Fruit fly (Drosophila melanogaster) whole organism, prepupa: ENCODE results near the gene sina.

ENCODE experiments used
- Blimp-1 ChIP-seq: fragments of 200-800 bp; sonication (Bioruptor generic); optimal IDR thresholded peaks from 3 replicates; lab custom pipeline; 2017; ENCODE audit warnings: missing biosample characterization, missing genetic modification characterization, mild to moderate bottlenecking, moderate library complexity, missing genetic modification reagents
- CG10669 ChIP-seq: fragments of 200-800 bp; sonication (Bioruptor generic); optimal IDR thresholded peaks from 3 replicates; lab custom pipeline; 2018; ENCODE audit warnings: missing biosample characterization, mild to moderate bottlenecking, missing genetic modification characterization, moderate library complexity
- CG11762 ChIP-seq: fragments of 200-800 bp; sonication (Bioruptor generic); optimal IDR thresholded peaks from 3 replicates; lab custom pipeline; 2016; ENCODE audit warnings: missing biosample characterization, missing genetic modification characterization; ENCODE audit not compliant: insufficient read depth
- CG11902 ChIP-seq: fragments of 200-800 bp; sonication (Bioruptor generic); optimal IDR thresholded peaks from 3 replicates; lab custom pipeline; 2016; ENCODE audit warnings: missing biosample characterization, missing genetic modification characterization
- CG1621 ChIP-seq: fragments of 200-800 bp; sonication (Bioruptor generic); optimal IDR thresholded peaks from 3 replicates; lab custom pipeline; 2018; ENCODE audit warnings: missing biosample characterization, mild to moderate bottlenecking, missing genetic modification characterization
- CG16779 ChIP-seq: fragments of 200-800 bp; sonication (Bioruptor generic); optimal IDR thresholded peaks from 3 replicates; lab custom pipeline; 2017; ENCODE audit warnings: missing biosample characterization, mild to moderate bottlenecking, missing genetic modification characterization
- CG3032 ChIP-seq: fragments of 200-800 bp; optimal IDR thresholded peaks from 2 replicates; lab custom pipeline; 2019; ENCODE audit warnings: missing biosample characterization, mild to moderate bottlenecking, missing genetic modification characterization, moderate library complexity
- CG31627 ChIP-seq: fragments of 200-800 bp; sonication (Bioruptor generic); optimal IDR thresholded peaks from 3 replicates; lab custom pipeline; 2016; ENCODE audit warnings: missing biosample characterization, missing genetic modification characterization
- CG32006 ChIP-seq: fragments of 200-800 bp; sonication (Bioruptor generic); optimal IDR thresholded peaks from 3 replicates; lab custom pipeline; 2017; ENCODE audit warnings: missing biosample characterization, mild to moderate bottlenecking, missing genetic modification characterization
- CG34406 ChIP-seq: fragments of 200-800 bp; sonication (Bioruptor generic); optimal IDR thresholded peaks from 3 replicates; lab custom pipeline; 2016; ENCODE audit warnings: missing biosample characterization, missing genetic modification characterization
- CG3919 ChIP-seq: fragments of 200-800 bp; sonication (Bioruptor generic); optimal IDR thresholded peaks from 3 replicates; lab custom pipeline; 2016; ENCODE audit warnings: missing biosample characterization, missing genetic modification characterization
- CG4318 ChIP-seq: fragments of 200-800 bp; sonication (Bioruptor generic); optimal IDR thresholded peaks from 3 replicates; lab custom pipeline; 2017; ENCODE audit warnings: missing biosample characterization, mild to moderate bottlenecking, missing genetic modification characterization
- CG6163 ChIP-seq: fragments of 200-800 bp; sonication (Bioruptor generic); IDR thresholded peaks from 3 replicates; pipeline ENCODE4 v1.3.6; 2022; ENCODE audit warnings: missing biosample characterization, missing genetic modification characterization
- CG6276 ChIP-seq: fragments of 200-800 bp; sonication (Bioruptor generic); optimal IDR thresholded peaks from 2 replicates; lab custom pipeline; 2017; ENCODE audit warnings: missing biosample characterization, mild to moderate bottlenecking, missing genetic modification characterization
- CG6808 ChIP-seq: fragments of 200-800 bp; sonication (Bioruptor generic); optimal IDR thresholded peaks from 3 replicates; lab custom pipeline; 2017; ENCODE audit warnings: missing biosample characterization, missing genetic modification characterization, mild to moderate bottlenecking, moderate library complexity, missing genetic modification reagents
- CG8119 ChIP-seq: fragments of 200-800 bp; sonication (Bioruptor generic); IDR thresholded peaks from 3 replicates; pipeline ENCODE4 v1.3.6; 2022; ENCODE audit warnings: missing biosample characterization, missing genetic modification characterization
- CG8319 ChIP-seq: fragments of 200-800 bp; sonication (Bioruptor generic); optimal IDR thresholded peaks from 3 replicates; lab custom pipeline; 2016; ENCODE audit warnings: missing biosample characterization, missing genetic modification characterization
- CG8632 ChIP-seq: fragments of 200-800 bp; sonication (Bioruptor generic); optimal IDR thresholded peaks from 3 replicates; lab custom pipeline; 2016; ENCODE audit warnings: missing biosample characterization, missing genetic modification characterization
- Eip75B ChIP-seq: fragments of 200-800 bp; sonication (Bioruptor generic); optimal IDR thresholded peaks from 3 replicates; lab custom pipeline; 2016; ENCODE audit warnings: missing biosample characterization, missing genetic modification characterization
- Eip93F ChIP-seq: fragments of 200-800 bp; sonication (Bioruptor generic); optimal IDR thresholded peaks from 2 replicates; lab custom pipeline; 2016; ENCODE audit warnings: missing biosample characterization, mild to moderate bottlenecking, missing genetic modification characterization
- Ets96B ChIP-seq: fragments of 200-800 bp; optimal IDR thresholded peaks from 2 replicates; lab custom pipeline; 2019; ENCODE audit warnings: missing biosample characterization, mild to moderate bottlenecking, missing genetic modification characterization, moderate library complexity
- Hr38 ChIP-seq: sonication (Bioruptor generic); optimal IDR thresholded peaks from 2 replicates; lab custom pipeline; 2016; ENCODE audit warnings: missing biosample characterization, missing genetic modification characterization
- Hr4 ChIP-seq: fragments of 200-800 bp; sonication (Bioruptor generic); optimal IDR thresholded peaks from 3 replicates; lab custom pipeline; 2016; ENCODE audit warnings: missing biosample characterization, missing genetic modification characterization
- Lpt ChIP-seq: fragments of 200-800 bp; sonication (Bioruptor generic); optimal IDR thresholded peaks from 3 replicates; lab custom pipeline; 2016; ENCODE audit warnings: missing biosample characterization, missing genetic modification characterization
- OdsH ChIP-seq: fragments of 200-800 bp; sonication (Bioruptor generic); optimal IDR thresholded peaks from 3 replicates; lab custom pipeline; 2016; ENCODE audit warnings: missing biosample characterization, missing genetic modification characterization
- Smox ChIP-seq: fragments of 200-800 bp; sonication (Bioruptor generic); optimal IDR thresholded peaks from 3 replicates; lab custom pipeline; 2016; ENCODE audit warnings: missing biosample characterization, missing genetic modification characterization
- Sox14 ChIP-seq: fragments of 200-800 bp; sonication (Bioruptor generic); optimal IDR thresholded peaks from 3 replicates; lab custom pipeline; 2016; ENCODE audit warnings: missing biosample characterization, missing genetic modification characterization
- Sox15 ChIP-seq: fragments of 200-800 bp; sonication (Bioruptor generic); optimal IDR thresholded peaks from 3 replicates; lab custom pipeline; 2016; ENCODE audit warnings: missing biosample characterization, missing genetic modification characterization
- achi ChIP-seq: fragments of 200-800 bp; sonication (Bioruptor generic); optimal IDR thresholded peaks from 3 replicates; lab custom pipeline; 2016; ENCODE audit warnings: missing biosample characterization, missing genetic modification characterization
- acj6 ChIP-seq: fragments of 200-800 bp; sonication (Bioruptor generic); optimal IDR thresholded peaks from 3 replicates; lab custom pipeline; 2016; ENCODE audit warnings: missing biosample characterization, missing genetic modification characterization
- cyc ChIP-seq: fragments of 200-800 bp; sonication (Bioruptor generic); optimal IDR thresholded peaks from 3 replicates; lab custom pipeline; 2016; ENCODE audit warnings: missing biosample characterization, missing genetic modification characterization
- dac ChIP-seq: fragments of 200-800 bp; sonication (Bioruptor generic); optimal IDR thresholded peaks from 2 replicates; lab custom pipeline; 2017; ENCODE audit warnings: missing biosample characterization, mild to moderate bottlenecking, missing genetic modification characterization
- dsx ChIP-seq: fragments of 200-800 bp; optimal IDR thresholded peaks from 3 replicates; lab custom pipeline; 2019; ENCODE audit warnings: missing biosample characterization, mild to moderate bottlenecking, missing genetic modification characterization, moderate library complexity; ENCODE audit not compliant: poor library complexity, severe bottlenecking
- esn ChIP-seq: fragments of 200-800 bp; sonication (Bioruptor generic); optimal IDR thresholded peaks from 2 replicates; lab custom pipeline; 2016; ENCODE audit warnings: missing biosample characterization, mild to moderate bottlenecking, missing genetic modification characterization, moderate library complexity
- fd59A ChIP-seq: fragments of 200-800 bp; sonication (Bioruptor generic); optimal IDR thresholded peaks from 2 replicates; lab custom pipeline; 2017; ENCODE audit warnings: missing biosample characterization, mild to moderate bottlenecking, missing genetic modification characterization, missing genetic modification reagents
- fd85E ChIP-seq: fragments of 200-800 bp; sonication (Bioruptor generic); optimal IDR thresholded peaks from 3 replicates; lab custom pipeline; 2016; ENCODE audit warnings: missing biosample characterization, missing genetic modification characterization
- fkh ChIP-seq: fragments of 200-800 bp; sonication (Bioruptor generic); optimal IDR thresholded peaks from 3 replicates; lab custom pipeline; 2017; ENCODE audit warnings: missing biosample characterization, mild to moderate bottlenecking, missing genetic modification characterization, moderate library complexity
- lz ChIP-seq: fragments of 200-800 bp; sonication (Bioruptor generic); optimal IDR thresholded peaks from 3 replicates; lab custom pipeline; 2016; ENCODE audit warnings: missing biosample characterization, missing genetic modification characterization
- pdm3 ChIP-seq: fragments of 200-800 bp; sonication (Bioruptor generic); optimal IDR thresholded peaks from 3 replicates; lab custom pipeline; 2016; ENCODE audit warnings: missing biosample characterization, missing genetic modification characterization
- salr ChIP-seq, 2 experiments: fragments of 200-800 bp; sonication (Bioruptor generic); optimal IDR thresholded peaks; 3 replicates each; lab custom pipeline; 2016 to 2018; ENCODE audit warnings: missing biosample characterization in 2 of 2, missing genetic modification characterization in 2 of 2, mild to moderate bottlenecking in 1 of 2
- spab ChIP-seq: fragments of 200-800 bp; sonication (Bioruptor generic); optimal IDR thresholded peaks from 2 replicates; lab custom pipeline; 2017; ENCODE audit warnings: missing biosample characterization, mild to moderate bottlenecking, missing genetic modification characterization, missing genetic modification reagents
- ss ChIP-seq, 2 experiments: fragments of 200-800 bp; sonication (Bioruptor generic); optimal IDR thresholded peaks; 2 replicates in 1 of 2; 3 replicates in 1 of 2; lab custom pipeline; 2017 to 2018; ENCODE audit warnings: mild to moderate bottlenecking in 2 of 2, missing biosample characterization in 2 of 2, missing genetic modification characterization in 2 of 2, moderate library complexity in 1 of 2

sina gene

DNA sequence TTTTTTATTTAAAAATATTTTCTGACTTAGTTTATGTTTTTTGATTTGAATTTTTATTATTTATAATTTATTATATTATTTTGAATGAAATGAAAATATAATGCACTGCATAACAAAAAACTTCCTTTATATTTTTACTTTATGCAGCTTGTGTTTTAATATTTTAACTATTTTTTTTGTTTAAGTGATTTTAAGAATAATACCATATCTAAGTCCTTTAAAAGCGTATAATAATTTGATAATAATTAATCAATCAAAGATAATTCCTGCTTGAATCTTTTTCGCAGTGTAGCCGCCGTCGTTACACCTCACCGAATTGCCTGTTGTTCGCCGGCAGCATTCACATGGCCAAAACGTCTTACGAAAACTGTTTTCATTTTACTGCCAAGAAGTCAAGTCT is 28.4 kb upstream of the sina start (continued):
- peak; percentile 32 for TF ChIP-seq acj6 (GFP tag; lab: Kevin White, UChicago)
- TF ChIP-seq dsx (GFP tag; lab: Kevin White, UChicago) = no peak
- no peak for TF ChIP-seq Smox (GFP tag; lab: Kevin White, UChicago)
- no peak for TF ChIP-seq lz
- no peak for TF ChIP-seq Hr4 (GFP tag; lab: Kevin White, UChicago)
- peak; percentile 46; the same call in 1 of the 3 replicates for TF ChIP-seq CG8119 (GFP tag; lab: Robert Waterston, UW)
- TF ChIP-seq CG3919 = no peak
- no peak for TF ChIP-seq CG10669 (GFP tag; lab: Kevin White, UChicago)
- TF ChIP-seq CG11762 (GFP tag; lab: Kevin White, UChicago) = no peak
- no peak for TF ChIP-seq achi
- no peak for TF ChIP-seq Sox15
- TF ChIP-seq CG34406 = peak; percentile 36
- no peak for TF ChIP-seq Sox14
- no peak for TF ChIP-seq spab
- TF ChIP-seq fkh (GFP tag; lab: Kevin White, UChicago) = no peak
- peak; percentile 52 for TF ChIP-seq CG3032 (tag; lab: Kevin White, UChicago)
- TF ChIP-seq CG6808 (GFP tag; lab: Kevin White, UChicago) = no peak
- TF ChIP-seq fd85E (GFP tag; lab: Kevin White, UChicago) = no peak
- TF ChIP-seq CG6163 (GFP tag; lab: Robert Waterston, UW) = no peak
- TF ChIP-seq CG1621 = no peak
- TF ChIP-seq Ets96B (tag; lab: Kevin White, UChicago) = no peak
- TF ChIP-seq Hr38 = no peak
- peak; percentile 6 for TF ChIP-seq CG31627
- TF ChIP-seq CG4318 = no peak
- TF ChIP-seq Eip93F (GFP tag; lab: Kevin White, UChicago) = no peak
- TF ChIP-seq CG8319 (GFP tag; lab: Kevin White, UChicago) = no peak
- peak; percentile 22 for TF ChIP-seq esn
- no peak for TF ChIP-seq dac (GFP tag; lab: Kevin White, UChicago)
- TF ChIP-seq CG6276 = no peak
- no peak for TF ChIP-seq Blimp-1 (GFP tag; lab: Kevin White, UChicago)

DNA sequence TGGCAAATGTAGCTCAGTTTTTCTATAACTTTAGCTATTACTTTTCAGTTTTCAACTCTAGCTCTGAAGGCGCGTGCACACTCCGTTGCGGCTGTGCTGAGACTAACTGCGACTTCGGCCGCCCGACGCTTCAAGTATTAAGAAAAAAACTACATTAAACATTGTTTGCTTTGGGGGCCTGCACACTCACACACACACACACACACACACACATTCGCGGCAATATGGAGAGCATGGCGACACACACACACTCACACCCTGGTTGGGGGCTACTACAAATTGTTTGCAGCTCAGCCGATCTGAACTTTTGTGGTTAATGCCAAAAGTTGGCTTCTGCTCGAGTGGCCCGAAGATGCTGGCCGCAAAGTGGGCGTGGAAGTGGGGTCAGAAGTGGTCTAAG is 24.6 kb upstream of the sina start, which contains the start of gene CG13024:
Gene CG13024, minus strand, starts transcription at position 108 of the 400 bp plus-strand sequence.
- TF ChIP-seq pdm3 (no peak), OdsH (GFP tag; lab: Kevin White, UChicago) (no peak), acj6 (GFP tag; lab: Kevin White, UChicago) (no peak), CG34406 (no peak), fkh (GFP tag; lab: Kevin White, UChicago) (no peak), esn (no peak), Smox (GFP tag; lab: Kevin White, UChicago) (no peak), CG1621 (no peak), CG32006 (no peak), salr (GFP tag; optimal IDR thresholded peaks at IDR 0.05; lab: Kevin White, UChicago) (no peak), fd85E (GFP tag; lab: Kevin White, UChicago) (no peak), Hr4 (GFP tag; lab: Kevin White, UChicago) (no peak), cyc (GFP tag; lab: Kevin White, UChicago) (no peak), ss (GFP tag; optimal IDR thresholded peaks at IDR 0.05; lab: Kevin White, UChicago) (no peak)

DNA sequence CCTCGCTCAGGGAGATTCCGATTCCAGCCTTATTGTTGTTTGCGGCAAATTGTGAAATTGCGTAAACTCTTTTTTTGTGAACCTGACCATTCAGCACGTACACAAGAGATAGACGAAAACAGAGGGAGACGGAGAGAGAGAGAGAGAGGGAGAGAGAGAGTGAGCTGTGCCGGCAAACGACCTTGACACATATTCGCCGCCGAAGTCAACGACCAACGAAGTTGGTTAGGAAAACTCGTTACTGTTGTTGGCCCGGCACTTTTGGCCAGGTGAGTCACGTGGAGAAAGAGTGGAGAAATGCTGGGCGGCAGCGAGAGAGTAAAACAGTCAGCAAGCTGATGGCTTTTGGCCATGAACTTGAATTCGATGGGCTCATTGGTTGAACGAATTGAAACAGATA is 23.6 kb upstream of the sina start:
- TF ChIP-seq CG11902 (no peak), Hr4 (GFP tag; lab: Kevin White, UChicago) (no peak), CG6808 (GFP tag; lab: Kevin White, UChicago) (no peak), fd59A (GFP tag; lab: Kevin White, UChicago) (no peak), Lpt (GFP tag; lab: Kevin White, UChicago) (no peak), CG31627 (no peak), CG8632 (GFP tag; lab: Kevin White, UChicago) (no peak), Eip75B (peak; percentile 27), Blimp-1 (GFP tag; lab: Kevin White, UChicago) (peak; percentile 34), CG16779 (no peak), fd85E (GFP tag; lab: Kevin White, UChicago) (no peak), CG8319 (GFP tag; lab: Kevin White, UChicago) (no peak)
- TF ChIP-seq, all 60 proteins: peak for 2
